Fruit fly (Drosophila melanogaster) whole organism, embryonic: ENCODE results near the gene CG4267.

Experiments used
- Atf3 ChIP-seq: fragments of 200-800 bp; sonication (Bioruptor generic); optimal IDR thresholded peaks from 3 replicates; lab custom pipeline; 2016; ENCODE audit warnings: missing biosample characterization, missing genetic modification characterization
- BtbVII ChIP-seq: fragments of 200-800 bp; sonication (Bioruptor generic); optimal IDR thresholded peaks from 3 replicates; lab custom pipeline; 2017; ENCODE audit warnings: missing biosample characterization, mild to moderate bottlenecking, missing genetic modification characterization
- CG10654 ChIP-seq: fragments of 200-800 bp; sonication (Bioruptor generic); optimal IDR thresholded peaks from 2 replicates; lab custom pipeline; 2016; ENCODE audit warnings: missing biosample characterization, missing genetic modification characterization
- CG11085 ChIP-seq: fragments of 200-800 bp; sonication (Bioruptor generic); IDR thresholded peaks from 2 replicates; pipeline ENCODE4 v1.3.6; 2022; ENCODE audit warnings: missing biosample characterization, missing genetic modification characterization
- CG12104 ChIP-seq: fragments of 200-800 bp; sonication (Bioruptor generic); optimal IDR thresholded peaks from 3 replicates; lab custom pipeline; 2016; ENCODE audit warnings: missing biosample characterization, missing genetic modification characterization
- CG12155 ChIP-seq: fragments of 200-800 bp; sonication (Bioruptor generic); optimal IDR thresholded peaks from 3 replicates; lab custom pipeline; 2016; ENCODE audit warnings: missing biosample characterization, missing genetic modification characterization
- CG12299 ChIP-seq: fragments of 200-800 bp; sonication (Bioruptor generic); optimal IDR thresholded peaks from 2 replicates; lab custom pipeline; 2018; ENCODE audit warnings: missing biosample characterization, mild to moderate bottlenecking, missing genetic modification characterization
- CG13424 ChIP-seq: fragments of 200-800 bp; sonication (Bioruptor generic); optimal IDR thresholded peaks from 2 replicates; lab custom pipeline; 2019; ENCODE audit warnings: missing biosample characterization, mild to moderate bottlenecking, missing genetic modification characterization, moderate library complexity
- CG14441 ChIP-seq: fragments of 200-800 bp; sonication (Bioruptor generic); IDR thresholded peaks from 2 replicates; pipeline ENCODE4 v1.3.6; 2022; ENCODE audit warnings: missing biosample characterization, missing genetic modification characterization
- CG17912 ChIP-seq: fragments of 200-800 bp; sonication (Bioruptor generic); optimal IDR thresholded peaks from 2 replicates; lab custom pipeline; 2018; ENCODE audit warnings: missing biosample characterization, mild to moderate bottlenecking, missing genetic modification characterization
- CG2116 ChIP-seq: fragments of 200-800 bp; sonication (Bioruptor generic); optimal IDR thresholded peaks from 3 replicates; lab custom pipeline; 2018; ENCODE audit warnings: missing biosample characterization, mild to moderate bottlenecking, missing genetic modification characterization
- CG3065 ChIP-seq: fragments of 200-800 bp; sonication (Bioruptor generic); optimal IDR thresholded peaks from 2 replicates; lab custom pipeline; 2016; ENCODE audit warnings: missing biosample characterization, missing genetic modification characterization
- CG4730 ChIP-seq: fragments of 200-800 bp; sonication (Bioruptor generic); IDR thresholded peaks from 2 replicates; pipeline ENCODE4 v1.3.6; 2022; ENCODE audit warnings: missing biosample characterization, missing genetic modification characterization
- CG5180 ChIP-seq: fragments of 200-800 bp; sonication (Bioruptor generic); optimal IDR thresholded peaks from 3 replicates; lab custom pipeline; 2017; ENCODE audit warnings: missing biosample characterization, missing genetic modification characterization, mild to moderate bottlenecking, moderate library complexity, missing genetic modification reagents
- CG6791 ChIP-seq: fragments of 200-800 bp; sonication (Bioruptor generic); IDR thresholded peaks from 3 replicates; pipeline ENCODE4 v1.3.6; 2022; ENCODE audit warnings: missing biosample characterization, missing genetic modification characterization; ENCODE audit not compliant: partially characterized antibody
- CG9727 ChIP-seq: fragments of 200-800 bp; sonication (Bioruptor generic); optimal IDR thresholded peaks from 3 replicates; lab custom pipeline; 2017; ENCODE audit warnings: missing biosample characterization, mild to moderate bottlenecking, missing genetic modification characterization
- Camta ChIP-seq: fragments of 200-800 bp; sonication (Bioruptor generic); optimal IDR thresholded peaks from 2 replicates; lab custom pipeline; 2016; ENCODE audit warnings: missing biosample characterization, missing genetic modification characterization
- Chrac-16 ChIP-seq: fragments of 200-800 bp; sonication (Bioruptor generic); optimal IDR thresholded peaks from 3 replicates; lab custom pipeline; 2016; ENCODE audit warnings: missing biosample characterization, missing genetic modification characterization
- Dfd ChIP-seq, 2 experiments: fragments of >200 bp; optimal IDR thresholded peaks; 2 replicates each; lab custom pipeline; 2017; ENCODE audit warnings: missing biosample characterization in 2 of 2, missing genetic modification characterization in 2 of 2
- Elba2 ChIP-seq: fragments of 200-800 bp; sonication (Bioruptor generic); optimal IDR thresholded peaks from 3 replicates; lab custom pipeline; 2016; ENCODE audit warnings: missing biosample characterization, missing genetic modification characterization
- Gug ChIP-seq: fragments of 200-800 bp; sonication (Bioruptor generic); IDR thresholded peaks from 4 replicates; pipeline ENCODE4 v1.3.6; 2022; ENCODE audit warnings: missing biosample characterization, missing genetic modification characterization
- HLH4C ChIP-seq: fragments of 200-800 bp; sonication (Bioruptor generic); IDR thresholded peaks from 3 replicates; pipeline ENCODE4 v1.3.6; 2022; ENCODE audit warnings: missing biosample characterization, missing genetic modification characterization; ENCODE audit not compliant: partially characterized antibody
- Hr78 ChIP-seq, 2 experiments: fragments of 200-800 bp in 1 of 2; fragments of >200 bp in 1 of 2; sonication (Bioruptor generic) in 1 of 2; optimal IDR thresholded peaks; 2 replicates each; lab custom pipeline; 2017 to 2019; ENCODE audit warnings: missing biosample characterization in 2 of 2, missing genetic modification characterization in 2 of 2, mild to moderate bottlenecking in 1 of 2, moderate library complexity in 1 of 2
- Hsf ChIP-seq: fragments of 200-800 bp; sonication (Bioruptor generic); optimal IDR thresholded peaks from 3 replicates; lab custom pipeline; 2016; ENCODE audit warnings: missing biosample characterization, missing genetic modification characterization
- Meics ChIP-seq: fragments of 200-800 bp; sonication (Bioruptor generic); optimal IDR thresholded peaks from 2 replicates; lab custom pipeline; 2017; ENCODE audit warnings: missing biosample characterization, mild to moderate bottlenecking, missing genetic modification characterization
- Myb ChIP-seq: fragments of 200-800 bp; sonication (Bioruptor generic); optimal IDR thresholded peaks from 2 replicates; lab custom pipeline; 2016; ENCODE audit warnings: missing biosample characterization, missing genetic modification characterization
- PHDP ChIP-seq: fragments of 200-800 bp; sonication (Bioruptor generic); optimal IDR thresholded peaks from 3 replicates; lab custom pipeline; 2018; ENCODE audit warnings: missing biosample characterization, mild to moderate bottlenecking, missing genetic modification characterization, moderate library complexity
- Sry-β ChIP-seq: fragments of 200-800 bp; sonication (Bioruptor generic); optimal IDR thresholded peaks from 2 replicates; lab custom pipeline; 2018; ENCODE audit warnings: missing biosample characterization, mild to moderate bottlenecking, missing genetic modification characterization, moderate library complexity
- Sry-δ ChIP-seq: fragments of 200-800 bp; sonication (Bioruptor generic); optimal IDR thresholded peaks from 2 replicates; lab custom pipeline; 2016; ENCODE audit warnings: missing biosample characterization, missing genetic modification characterization
- ara ChIP-seq: fragments of 200-800 bp; sonication (Bioruptor generic); IDR thresholded peaks from 2 replicates; pipeline ENCODE4 v1.3.6; 2022; ENCODE audit warnings: missing biosample characterization, missing genetic modification characterization
- az2 ChIP-seq: fragments of 200-800 bp; sonication (Bioruptor generic); optimal IDR thresholded peaks from 3 replicates; lab custom pipeline; 2016; ENCODE audit warnings: missing biosample characterization, missing genetic modification characterization
- bsh ChIP-seq, 2 experiments: fragments of 200-800 bp; sonication (Bioruptor generic); optimal IDR thresholded peaks; 2 replicates each; lab custom pipeline; 2017 to 2018; ENCODE audit warnings: mild to moderate bottlenecking in 2 of 2, missing biosample characterization in 2 of 2, missing genetic modification characterization in 2 of 2, moderate library complexity in 1 of 2
- btn ChIP-seq: fragments of 200-800 bp; sonication (Bioruptor generic); optimal IDR thresholded peaks from 2 replicates; lab custom pipeline; 2016; ENCODE audit warnings: missing biosample characterization, missing genetic modification characterization
- cg ChIP-seq: fragments of 200-800 bp; sonication (Bioruptor generic); optimal IDR thresholded peaks from 3 replicates; lab custom pipeline; 2019; ENCODE audit warnings: missing biosample characterization, mild to moderate bottlenecking, missing genetic modification characterization, moderate library complexity
- cwo ChIP-seq: fragments of 200-800 bp; sonication (Bioruptor generic); optimal IDR thresholded peaks from 3 replicates; lab custom pipeline; 2017; ENCODE audit warnings: missing biosample characterization, missing genetic modification characterization, mild to moderate bottlenecking, moderate library complexity, missing genetic modification reagents
- dimm ChIP-seq: fragments of 200-800 bp; sonication (Bioruptor generic); IDR thresholded peaks from 2 replicates; pipeline ENCODE4 v1.3.6; 2022; ENCODE audit warnings: missing biosample characterization, missing genetic modification characterization
- fu2 ChIP-seq: fragments of 200-800 bp; sonication (Bioruptor generic); optimal IDR thresholded peaks from 2 replicates; lab custom pipeline; 2016; ENCODE audit warnings: missing biosample characterization, missing genetic modification characterization
- gfzf ChIP-seq: fragments of 200-800 bp; sonication (Bioruptor generic); optimal IDR thresholded peaks from 2 replicates; lab custom pipeline; 2016; ENCODE audit warnings: missing biosample characterization, mild to moderate bottlenecking, missing genetic modification characterization, moderate library complexity
- hbn ChIP-seq: fragments of 200-800 bp; sonication (Bioruptor generic); IDR thresholded peaks from 2 replicates; pipeline ENCODE4 v1.3.6; 2022; ENCODE audit warnings: missing biosample characterization, missing genetic modification characterization; ENCODE audit not compliant: partially characterized antibody
- insv ChIP-seq, 2 experiments: fragments of 200-800 bp; sonication (Bioruptor generic); optimal IDR thresholded peaks; 3 replicates each; lab custom pipeline; 2016 to 2018; ENCODE audit warnings: missing biosample characterization in 2 of 2, missing genetic modification characterization in 2 of 2
- lov ChIP-seq, 2 experiments: fragments of 200-800 bp in 1 of 2; fragments of >200 bp in 1 of 2; sonication (Bioruptor generic) in 1 of 2; IDR thresholded peaks in 1 of 2; optimal IDR thresholded peaks in 1 of 2; 2 replicates in 1 of 2; 3 replicates in 1 of 2; pipeline versions ENCODE4 v1.3.6 to Lab custom; 2017 to 2022; ENCODE audit warnings: missing biosample characterization in 1 of 2, missing genetic modification characterization in 1 of 2
- nerfin-1 ChIP-seq: fragments of 200-800 bp; sonication (Bioruptor generic); optimal IDR thresholded peaks from 3 replicates; lab custom pipeline; 2019; ENCODE audit warnings: missing biosample characterization, mild to moderate bottlenecking, missing genetic modification characterization, moderate library complexity
- org-1 ChIP-seq: fragments of 200-800 bp; sonication (Bioruptor generic); optimal IDR thresholded peaks from 2 replicates; lab custom pipeline; 2017; ENCODE audit warnings: missing biosample characterization, missing genetic modification characterization
- psq ChIP-seq: fragments of 200-800 bp; sonication (Bioruptor generic); optimal IDR thresholded peaks from 2 replicates; lab custom pipeline; 2017; ENCODE audit warnings: missing biosample characterization, missing genetic modification characterization
- pum ChIP-seq: fragments of 200-800 bp; sonication (Bioruptor generic); optimal IDR thresholded peaks from 2 replicates; lab custom pipeline; 2016; ENCODE audit warnings: missing biosample characterization, missing genetic modification characterization
- rib ChIP-seq: fragments of 200-800 bp; sonication (Bioruptor generic); IDR thresholded peaks from 2 replicates; pipeline ENCODE4 v1.3.6; 2022; ENCODE audit warnings: missing biosample characterization, missing genetic modification characterization
- ro ChIP-seq: fragments of 200-800 bp; sonication (Bioruptor generic); IDR thresholded peaks from 2 replicates; pipeline ENCODE4 v1.3.6; 2022; ENCODE audit warnings: missing biosample characterization, missing genetic modification characterization
- ssp ChIP-seq: fragments of 200-800 bp; sonication (Bioruptor generic); IDR thresholded peaks from 2 replicates; pipeline ENCODE4 v1.3.6; 2022; ENCODE audit warnings: missing biosample characterization, missing genetic modification characterization
- yki ChIP-seq: fragments of >200 bp; optimal IDR thresholded peaks from 3 replicates; lab custom pipeline; 2018

CG4267 gene

dm6 chr2L:2200136-2201036, 41.8 kb upstream of the CG4267 start (continued):
- TF ChIP-seq Hr78 (GFP tag; optimal IDR thresholded peaks at IDR 0.05; lab: Kevin White, UChicago) (peak in 1 of 2 experiments; percentile 53), nerfin-1 (peak; percentile 4), CG17912 (GFP tag; lab: Kevin White, UChicago) (no peak), ara (no peak), psq (peak; percentile 14), Camta (no peak), gfzf (GFP tag; lab: Kevin White, UChicago) (no peak), Chrac-16 (GFP tag; lab: Kevin White, UChicago) (no peak), CG9727 (GFP tag; lab: Kevin White, UChicago) (no peak), rib (GFP tag; lab: Robert Waterston, UW) (no peak), CG13424 (tag; lab: Kevin White, UChicago) (no peak), CG4730 (GFP tag; lab: Robert Waterston, UW) (no peak), ro (GFP tag; lab: Robert Waterston, UW) (no peak), CG14441 (GFP tag; lab: Robert Waterston, UW) (no peak), bsh (GFP tag; optimal IDR thresholded peaks at IDR 0.05; lab: Kevin White, UChicago) (peak in 1 of 2 experiments; percentile 7), CG10654 (no peak), cwo (GFP tag; lab: Kevin White, UChicago) (peak; percentile 45), CG6791 (GFP tag; lab: Robert Waterston, UW) (no peak), pum (GFP tag; lab: Kevin White, UChicago) (no peak), Meics (no peak), PHDP (tag; lab: Kevin White, UChicago) (no peak), CG12155 (GFP tag; lab: Kevin White, UChicago) (peak; percentile 10), Atf3 (GFP tag; lab: Kevin White, UChicago) (no peak), CG11085 (GFP tag; lab: Robert Waterston, UW) (no peak), Elba2 (GFP tag; lab: Kevin White, UChicago) (no peak), CG5180 (GFP tag; lab: Kevin White, UChicago) (peak; percentile 60), yki (lab: Kevin White, UChicago) (peak; percentile 50), BtbVII (GFP tag; lab: Kevin White, UChicago) (no peak), CG12299 (tag; lab: Kevin White, UChicago) (no peak), dimm (GFP tag; lab: Robert Waterston, UW) (no peak), insv (GFP tag; optimal IDR thresholded peaks at IDR 0.05; lab: Kevin White, UChicago) (no peak), CG12104 (no peak), lov (optimal IDR thresholded peaks at IDR 0.05; lab: Kevin White, UChicago) (no peak), lov (GFP tag; IDR thresholded peaks at IDR 0.05; lab: Robert Waterston, UW) (no peak), ssp (GFP tag; lab: Robert Waterston, UW) (no peak), CG2116 (GFP tag; lab: Kevin White, UChicago) (no peak), Sry-β (GFP tag; lab: Kevin White, UChicago) (no peak), fu2 (no peak), cg (peak; percentile 89), Hsf (GFP tag; lab: Kevin White, UChicago) (no peak), org-1 (no peak), CG3065 (GFP tag; lab: Kevin White, UChicago) (no peak), hbn (GFP tag; lab: Robert Waterston, UW) (no peak), Dfd (GFP tag; optimal IDR thresholded peaks at IDR 0.05; lab: Kevin White, UChicago) (no peak), Gug (GFP tag; lab: Robert Waterston, UW) (no peak), Myb (GFP tag; lab: Kevin White, UChicago) (no peak), btn (GFP tag; lab: Kevin White, UChicago) (no peak), Sry-δ (GFP tag; lab: Kevin White, UChicago) (no peak), az2 (no peak), HLH4C (GFP tag; lab: Robert Waterston, UW) (no peak)
